Fruit fly (Drosophila melanogaster): Measurements from ENCODE around the gene Wdr81.

The Wdr81 gene

DNA sequence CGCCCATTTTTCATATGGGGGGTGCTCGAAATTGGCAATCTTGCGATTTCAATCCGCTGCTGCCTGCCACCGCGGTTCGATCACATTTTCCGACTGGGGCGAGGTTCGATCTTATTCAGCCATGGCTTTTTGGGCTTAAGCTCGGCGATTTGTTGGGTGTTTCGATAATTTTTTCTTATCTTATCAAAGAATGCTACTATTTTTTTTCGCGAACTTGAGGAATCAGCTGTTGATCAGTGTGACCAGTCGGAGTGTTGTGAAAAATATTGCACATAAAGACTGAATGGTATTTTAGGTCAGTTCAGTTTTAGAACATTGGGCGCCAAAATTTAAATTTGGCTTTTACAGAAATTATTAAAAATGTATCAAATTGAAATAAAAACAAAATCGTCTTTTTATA is at the start of gene Wdr81:
Gene Wdr81 (minus strand): TSS at position 226 of the 400 bp plus-strand sequence.
- no peak for TF ChIP-seq CG17801 (GFP tag; optimal IDR thresholded peaks at IDR 0.05; ENCODE audit: partially characterized antibody)

DNA sequence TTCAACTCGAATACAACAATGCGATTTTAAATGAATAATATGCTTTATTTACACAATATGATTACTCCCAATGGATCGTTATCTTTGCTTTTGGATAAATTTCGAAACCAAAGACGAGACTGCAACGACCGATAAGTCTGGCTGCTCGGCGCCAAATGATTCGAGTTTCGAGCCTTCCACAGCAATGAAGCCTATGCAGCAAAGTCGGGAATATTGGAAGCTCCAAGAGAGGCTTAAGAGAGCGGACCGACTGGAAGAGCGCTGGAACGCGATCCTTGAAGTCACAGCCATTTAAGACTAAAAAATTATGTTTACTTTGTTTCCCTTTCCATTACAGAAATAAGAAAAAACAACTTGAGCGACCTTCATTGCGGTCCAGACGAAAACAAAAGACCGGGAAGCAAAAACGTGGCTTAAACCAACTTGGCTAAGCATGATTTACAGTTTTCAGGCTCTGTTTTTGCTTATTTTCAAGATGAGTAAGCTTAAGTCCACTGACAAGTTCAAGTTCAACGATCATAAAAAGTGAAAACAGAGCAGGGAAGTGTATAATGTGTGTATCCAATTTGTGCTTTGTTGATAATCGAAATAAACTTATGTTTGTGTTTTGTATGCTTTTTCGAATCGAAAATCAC is 46.0 kb upstream of the Wdr81 start, which contains the start of gene firl:
Gene firl (minus strand): TSS at position 159 of the 635 bp plus-strand sequence.
- TF ChIP-seq CG17801 (GFP tag; optimal IDR thresholded peaks at IDR 0.05; ENCODE audit: partially characterized antibody): no peak

dm6 chr2L:12065683-12066386 is 45.1 kb upstream of the Wdr81 start:
- TF ChIP-seq CG17801 (GFP tag; optimal IDR thresholded peaks at IDR 0.05; ENCODE audit: partially characterized antibody): no peak

DNA sequence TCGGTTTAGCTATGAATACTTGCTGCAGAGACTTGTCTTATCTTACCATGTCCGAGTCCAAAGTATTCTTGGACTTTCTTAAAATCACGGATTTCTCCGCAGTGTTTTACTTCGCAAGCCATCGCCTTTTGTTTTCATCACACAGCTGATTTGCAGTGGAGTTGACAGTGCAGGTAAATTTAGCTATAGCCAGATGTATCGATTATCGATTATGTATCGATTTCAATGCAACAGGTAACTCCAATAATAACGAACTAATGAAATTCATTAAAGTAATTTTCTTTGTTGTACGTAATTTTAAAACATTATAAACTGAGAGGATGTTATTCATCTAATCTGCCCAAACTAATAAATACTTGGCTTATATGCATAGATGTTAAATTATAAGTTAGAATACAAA is 42.3 kb upstream of the Wdr81 start, which contains the start of gene Rab3-GAP:
Gene Rab3-GAP (minus strand): TSS at position 150 of the 400 bp plus-strand sequence.
- peak; percentile 19 for TF ChIP-seq CG17801 (GFP tag; optimal IDR thresholded peaks at IDR 0.05; ENCODE audit: partially characterized antibody)

DNA sequence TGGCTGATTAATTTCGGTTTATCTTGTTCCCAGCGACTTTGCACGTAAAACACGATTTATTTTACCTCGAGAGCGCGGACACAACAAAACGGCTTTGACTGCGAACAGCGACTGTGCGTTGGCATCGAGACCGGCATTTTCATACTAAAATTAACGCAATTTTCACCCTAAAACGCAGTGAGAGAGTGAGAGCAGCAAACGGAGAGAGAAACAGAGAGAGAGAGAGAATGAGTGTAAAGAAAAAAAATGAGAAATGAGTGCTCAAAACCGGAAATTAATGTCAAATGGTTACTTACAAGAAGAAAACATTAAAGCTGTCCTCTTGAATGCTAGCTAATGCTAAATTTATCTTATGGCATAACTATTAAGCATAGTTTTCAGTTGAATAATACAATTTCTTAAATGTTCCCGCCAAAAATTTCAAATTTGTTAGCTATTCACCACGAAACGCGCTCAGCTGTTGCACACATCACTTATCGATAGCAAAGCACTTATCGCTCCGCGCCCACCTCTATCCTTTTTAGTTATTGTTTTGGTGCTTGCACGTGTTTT is 35.2 kb upstream of the Wdr81 start, which contains the start of the genes JhI-21, RpL7-like and CG34164:
Gene JhI-21 (minus strand): TSS at position 206 of the 552 bp plus-strand sequence.
Gene RpL7-like (plus strand): TSS at position 490 of the 552 bp plus-strand sequence.
Gene CG34164 (plus strand): TSS at position 512 of the 552 bp plus-strand sequence.
- peak; percentile 31 for TF ChIP-seq CG17801 (GFP tag; optimal IDR thresholded peaks at IDR 0.05; ENCODE audit: partially characterized antibody)

- TF ChIP-seq CG17801 (GFP tag; optimal IDR thresholded peaks at IDR 0.05; ENCODE audit: partially characterized antibody): no peak
Measured at dm6 chr2L:12053365-12053764, 32.6 kb upstream of the Wdr81 start.

dm6 chr2L:12049133-12049532 is 28.4 kb upstream of the Wdr81 start, which contains the start of gene PLCXD:
Gene PLCXD, plus strand, starts transcription at chr2L:12049418.
- no peak for TF ChIP-seq CG17801 (GFP tag; optimal IDR thresholded peaks at IDR 0.05; ENCODE audit: partially characterized antibody)

dm6 chr2L:12048723-12049122 is 28.0 kb upstream of the Wdr81 start, which contains the start of gene Plzf:
Gene Plzf, minus strand, starts transcription at chr2L:12048918.
- no peak for TF ChIP-seq CG17801 (GFP tag; optimal IDR thresholded peaks at IDR 0.05; ENCODE audit: partially characterized antibody)

DNA sequence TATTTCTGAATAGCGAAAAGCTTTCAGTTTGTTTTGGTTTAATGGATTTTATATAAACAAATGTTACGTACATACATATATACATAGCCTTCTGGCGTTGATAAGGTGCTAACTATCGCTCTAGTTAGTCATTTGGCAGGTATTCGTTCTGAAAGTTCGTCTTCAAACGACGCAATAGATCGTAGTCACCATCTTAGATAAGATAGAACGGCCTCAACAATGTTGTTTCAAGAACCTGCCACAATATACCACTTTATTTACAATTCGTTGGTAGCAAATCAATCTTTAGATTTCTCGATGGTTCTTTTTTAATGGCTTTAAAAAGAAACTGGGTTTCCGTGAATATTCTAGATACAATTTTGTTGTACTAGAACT is 26.1 kb upstream of the Wdr81 start:
- TF ChIP-seq CG17801 (GFP tag; optimal IDR thresholded peaks at IDR 0.05; ENCODE audit: partially characterized antibody): no peak

dm6 chr2L:12045941-12046855 is 25.4 kb upstream of the Wdr81 start, which contains the start of gene CG6770:
Gene CG6770, minus strand, starts transcription at chr2L:12046118.
- TF ChIP-seq CG17801 (GFP tag; optimal IDR thresholded peaks at IDR 0.05; ENCODE audit: partially characterized antibody): peak; percentile 91

dm6 chr2L:12045578-12045940 is 24.8 kb upstream of the Wdr81 start:
- no peak for TF ChIP-seq CG17801 (GFP tag; optimal IDR thresholded peaks at IDR 0.05; ENCODE audit: partially characterized antibody)

DNA sequence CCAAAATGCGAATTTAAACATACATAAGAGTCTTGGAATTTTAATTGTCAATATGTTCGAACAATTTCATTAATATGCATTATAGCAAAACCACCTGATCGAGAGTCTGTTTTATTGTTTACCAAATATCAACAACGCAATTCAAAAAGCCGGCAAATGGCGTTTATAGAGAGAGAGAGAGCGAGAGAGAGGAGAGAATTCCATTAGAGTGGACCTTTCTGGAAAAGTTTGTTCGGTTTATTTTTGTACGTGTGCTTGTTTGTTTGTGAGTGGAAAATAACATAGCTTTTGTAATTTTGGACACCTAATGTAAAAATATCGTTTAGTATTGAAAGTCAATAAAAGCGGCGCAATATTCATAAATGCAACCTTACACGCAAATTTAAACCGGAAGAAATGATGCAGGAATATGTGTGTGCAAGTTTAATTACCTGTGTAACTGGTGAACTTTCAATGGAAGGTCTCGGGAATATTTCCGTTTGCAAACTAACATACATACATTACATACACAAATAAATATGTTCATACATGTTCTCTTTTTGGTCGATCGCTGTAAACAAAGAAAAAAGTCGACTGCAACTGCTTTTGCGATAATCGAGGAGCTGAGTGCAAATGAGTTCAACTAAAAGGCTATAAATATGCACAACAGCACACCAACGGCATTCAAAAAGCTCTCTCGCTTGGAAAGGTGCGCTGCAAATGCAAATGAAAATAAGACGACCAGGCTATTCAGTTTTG is 24.0 kb upstream of the Wdr81 start, which contains the start of gene CG6785:
Gene CG6785 (minus strand): TSS at position 588 of the 738 bp plus-strand sequence.
- peak; percentile 88 for TF ChIP-seq CG17801 (GFP tag; optimal IDR thresholded peaks at IDR 0.05; ENCODE audit: partially characterized antibody)

DNA sequence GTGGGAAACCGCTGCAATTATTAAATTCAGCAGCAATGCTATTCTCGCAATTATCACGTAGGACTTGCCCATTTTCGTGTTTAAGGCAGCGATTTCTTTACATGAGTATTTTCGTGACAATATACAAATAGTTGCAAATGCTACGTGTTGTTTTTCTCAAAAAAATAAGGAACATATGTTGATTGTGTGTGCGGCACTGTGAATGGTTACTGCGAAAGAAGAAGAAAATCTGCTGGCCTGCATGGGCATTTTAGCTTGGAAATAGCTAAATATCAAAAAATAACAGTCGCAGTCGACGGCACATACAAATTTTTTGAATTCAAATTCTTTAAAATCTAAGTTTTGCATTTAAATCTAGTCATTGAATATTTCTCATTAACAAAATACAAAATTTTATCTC is 19.8 kb upstream of the Wdr81 start, which contains the start of gene CG6766:
Gene CG6766 (minus strand): TSS at position 180 of the 400 bp plus-strand sequence.
- peak; percentile 32 for TF ChIP-seq CG17801 (GFP tag; optimal IDR thresholded peaks at IDR 0.05; ENCODE audit: partially characterized antibody)

- TF ChIP-seq CG17801 (GFP tag; optimal IDR thresholded peaks at IDR 0.05; ENCODE audit: partially characterized antibody): peak; percentile 30
Measured at dm6 chr2L:12038177-12038581, 17.4 kb upstream of the Wdr81 start, which contains the start of gene Tom70. Gene Tom70, minus strand, starts transcription at chr2L:12038511.

Measured in ovary, adult (tissue).